Worm (Caenorhabditis elegans) whole organism, midembryonic: ENCODE data around the gene B0432.9.

Experiments
- med-1 ChIP-seq: sonication (generic microtip); optimal IDR thresholded peaks from 2 replicates; lab custom pipeline; 2017; ENCODE audit warnings: missing genetic modification characterization, mild to moderate bottlenecking, missing compliant biosample characterization, antibody characterized with exemption, missing genetic modification reagents; ENCODE audit not compliant: insufficient read depth
- ztf-29 ChIP-seq: fragments of 200-800 bp; sonication (Bioruptor generic); IDR thresholded peaks from 2 replicates; pipeline ENCODE4 v1.3.6; 2022; ENCODE audit warnings: missing genetic modification reagents, missing genetic modification characterization, missing compliant biosample characterization

DNA sequence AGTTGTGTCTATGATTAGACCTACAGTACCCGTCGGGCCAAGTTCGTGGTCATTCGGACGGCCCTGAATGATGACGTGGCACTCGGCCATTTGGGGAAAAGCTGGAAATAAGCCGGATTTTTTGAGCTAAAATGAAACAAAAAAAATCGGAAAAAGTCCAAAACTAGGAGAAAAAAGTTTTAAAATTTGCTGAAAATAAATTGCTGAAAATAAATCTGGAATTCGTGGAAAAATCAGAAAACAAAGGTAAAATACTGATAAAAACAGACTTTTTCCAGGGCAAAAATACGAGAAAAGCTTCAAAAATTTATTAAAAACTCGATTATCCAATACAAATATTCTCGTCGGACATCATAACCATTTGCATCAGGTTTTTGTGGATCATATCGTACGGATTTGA, at the start of gene B0432.9:
- TF ChIP-seq ztf-29 (GFP tag; lab: Robert Waterston, UW), result no peak
- TF ChIP-seq med-1 (GFP tag; lab: Kevin White, UChicago), result no peak
